Fruit fly (Drosophila melanogaster): ENCODE measurements around the gene CG31917.

DNA sequence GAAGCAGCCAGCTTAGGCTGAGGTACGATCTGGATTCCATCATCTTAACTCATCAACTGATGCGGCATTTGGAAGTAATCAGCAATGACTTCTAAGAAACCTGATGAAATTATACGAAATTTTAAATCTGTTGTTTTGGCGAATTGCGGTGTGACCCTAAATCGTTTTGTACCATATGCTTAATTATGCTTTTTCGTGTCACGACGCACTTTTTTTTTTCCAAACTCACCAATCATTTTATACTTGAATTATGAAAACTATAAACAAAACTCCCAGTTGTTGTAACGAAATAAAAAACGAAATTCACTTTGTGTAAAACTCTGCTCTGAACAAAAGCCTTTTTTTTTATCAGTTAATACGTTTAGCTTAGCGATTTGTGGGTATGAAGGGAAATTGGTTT lies 47.5 kb upstream of the CG31917 start, which contains the start of gene Nepl3:
- no peak for TF ChIP-seq CG8478 (optimal IDR thresholded peaks at IDR 0.05)
- TF ChIP-seq psq (optimal IDR thresholded peaks at IDR 0.05): no peak
- TF ChIP-seq usp (GFP tag; optimal IDR thresholded peaks at IDR 0.05): no peak
